Fruit fly (Drosophila melanogaster) whole organism, embryonic: ENCODE results near the gene Ythdc1.

Experiments
- Antp ChIP-seq: fragments of 200-800 bp; sonication (Bioruptor generic); optimal IDR thresholded peaks from 3 replicates; lab custom pipeline; 2016; ENCODE audit warnings: missing biosample characterization, missing genetic modification characterization
- Atf6 ChIP-seq: fragments of 200-800 bp; sonication (Bioruptor generic); IDR thresholded peaks from 2 replicates; pipeline ENCODE4 v1.3.6; 2022; ENCODE audit warnings: missing biosample characterization, missing genetic modification characterization
- B-H2 ChIP-seq: fragments of 200-800 bp; sonication (Bioruptor generic); optimal IDR thresholded peaks from 2 replicates; lab custom pipeline; 2018; ENCODE audit warnings: missing biosample characterization, mild to moderate bottlenecking, missing genetic modification characterization
- BEAF-32 ChIP-seq: fragments of 200-800 bp; sonication (Bioruptor generic); optimal IDR thresholded peaks from 3 replicates; lab custom pipeline; 2017; ENCODE audit warnings: missing biosample characterization, missing genetic modification characterization, mild to moderate bottlenecking, moderate library complexity, missing genetic modification reagents
- BtbVII ChIP-seq: fragments of 200-800 bp; sonication (Bioruptor generic); optimal IDR thresholded peaks from 3 replicates; lab custom pipeline; 2017; ENCODE audit warnings: missing biosample characterization, mild to moderate bottlenecking, missing genetic modification characterization
- CG10543 ChIP-seq: fragments of 200-800 bp; sonication (Bioruptor generic); optimal IDR thresholded peaks from 3 replicates; lab custom pipeline; 2017; ENCODE audit warnings: missing biosample characterization, mild to moderate bottlenecking, missing genetic modification characterization, moderate library complexity
- CG12236 ChIP-seq: fragments of 200-800 bp; sonication (Bioruptor generic); optimal IDR thresholded peaks from 2 replicates; lab custom pipeline; 2016; ENCODE audit warnings: missing biosample characterization, missing genetic modification characterization
- CG17328 ChIP-seq: fragments of 200-800 bp; sonication (Bioruptor generic); IDR thresholded peaks from 2 replicates; pipeline ENCODE4 v1.3.6; 2022; ENCODE audit warnings: missing biosample characterization, missing genetic modification characterization
- CG17385 ChIP-seq: fragments of 200-800 bp; sonication (Bioruptor generic); optimal IDR thresholded peaks from 3 replicates; lab custom pipeline; 2018; ENCODE audit warnings: missing biosample characterization, mild to moderate bottlenecking, missing genetic modification characterization
- CG2678 ChIP-seq: fragments of 200-800 bp; sonication (Bioruptor generic); optimal IDR thresholded peaks from 3 replicates; lab custom pipeline; 2019; ENCODE audit warnings: missing biosample characterization, mild to moderate bottlenecking, missing genetic modification characterization, moderate library complexity
- CG3163 ChIP-seq: fragments of 200-800 bp; sonication (Bioruptor generic); optimal IDR thresholded peaks from 3 replicates; lab custom pipeline; 2016; ENCODE audit warnings: missing biosample characterization, missing genetic modification characterization
- CG33557 ChIP-seq: fragments of 200-800 bp; sonication (Bioruptor generic); optimal IDR thresholded peaks from 2 replicates; lab custom pipeline; 2019; ENCODE audit warnings: missing biosample characterization, mild to moderate bottlenecking, missing genetic modification characterization, moderate library complexity
- CG34376 ChIP-seq: fragments of 200-800 bp; sonication (Bioruptor generic); optimal IDR thresholded peaks from 2 replicates; lab custom pipeline; 2018; ENCODE audit warnings: missing biosample characterization, mild to moderate bottlenecking, missing genetic modification characterization
- CG3726 ChIP-seq: fragments of 200-800 bp; sonication (Bioruptor generic); IDR thresholded peaks from 3 replicates; pipeline ENCODE4, ENCODE4 v1.3.6; 2022; ENCODE audit warnings: missing biosample characterization, missing genetic modification characterization
- CG4424 ChIP-seq: fragments of 200-800 bp; sonication (Bioruptor generic); optimal IDR thresholded peaks from 3 replicates; lab custom pipeline; 2016; ENCODE audit warnings: missing biosample characterization, missing genetic modification characterization
- CG6683 ChIP-seq: fragments of 200-800 bp; sonication (Bioruptor generic); optimal IDR thresholded peaks from 2 replicates; lab custom pipeline; 2017; ENCODE audit warnings: missing biosample characterization, mild to moderate bottlenecking, missing genetic modification characterization, missing genetic modification reagents
- CG7357 ChIP-seq: fragments of 200-800 bp; sonication (Bioruptor generic); IDR thresholded peaks from 3 replicates; pipeline ENCODE4 v1.3.6; 2022; ENCODE audit warnings: missing biosample characterization, missing genetic modification characterization
- CHES-1-like ChIP-seq: fragments of 200-800 bp; sonication (Bioruptor generic); optimal IDR thresholded peaks from 2 replicates; lab custom pipeline; 2016; ENCODE audit warnings: missing biosample characterization, missing genetic modification characterization
- Dbx ChIP-seq: fragments of 200-800 bp; sonication (Bioruptor generic); IDR thresholded peaks from 3 replicates; pipeline ENCODE4 v1.3.6; 2022; ENCODE audit warnings: missing biosample characterization, missing genetic modification characterization
- Dip3 ChIP-seq: fragments of 200-800 bp; sonication (Bioruptor generic); optimal IDR thresholded peaks from 3 replicates; lab custom pipeline; 2016; ENCODE audit warnings: missing biosample characterization, missing genetic modification characterization
- Dp ChIP-seq: fragments of 200-800 bp; sonication (Bioruptor generic); optimal IDR thresholded peaks from 2 replicates; lab custom pipeline; 2018; ENCODE audit warnings: missing biosample characterization, mild to moderate bottlenecking, missing genetic modification characterization, moderate library complexity
- GATAe ChIP-seq: fragments of 200-800 bp; sonication (Bioruptor generic); conservative IDR thresholded peaks from 2 replicates; pipeline ENCODE4 v1.3.6; 2022; ENCODE audit warnings: missing biosample characterization, missing genetic modification characterization
- HLH3B ChIP-seq: fragments of 200-800 bp; sonication (Bioruptor generic); IDR thresholded peaks from 2 replicates; pipeline ENCODE4 v1.3.6; 2022; ENCODE audit warnings: missing biosample characterization, missing genetic modification characterization
- Hr3 ChIP-seq: fragments of 200-800 bp; sonication (Bioruptor generic); optimal IDR thresholded peaks from 3 replicates; lab custom pipeline; 2016; ENCODE audit warnings: missing biosample characterization, missing genetic modification characterization
- Med ChIP-seq: fragments of 200-800 bp; sonication (Bioruptor generic); peaks from one replicate; lab custom pipeline; 2016; ENCODE audit warnings: missing biosample characterization, missing genetic modification characterization, mild to moderate bottlenecking, inconsistent platforms, moderate library complexity
- Nf-YA ChIP-seq: fragments of 200-800 bp; sonication (Bioruptor generic); IDR thresholded peaks from 2 replicates; pipeline ENCODE4 v1.3.6; 2022; ENCODE audit warnings: missing biosample characterization, missing genetic modification characterization
- Nf-YC ChIP-seq: fragments of 200-800 bp; optimal IDR thresholded peaks from 3 replicates; lab custom pipeline; 2019; ENCODE audit warnings: missing biosample characterization, mild to moderate bottlenecking, missing genetic modification characterization, moderate library complexity
- Oli ChIP-seq: fragments of 200-800 bp; sonication (Bioruptor generic); optimal IDR thresholded peaks from 2 replicates; lab custom pipeline; 2018; ENCODE audit warnings: missing biosample characterization, mild to moderate bottlenecking, missing genetic modification characterization, moderate library complexity
- Opbp ChIP-seq: fragments of 200-800 bp; sonication (Bioruptor generic); IDR thresholded peaks from 3 replicates; pipeline ENCODE4 v1.3.6; 2022; ENCODE audit warnings: missing biosample characterization, missing genetic modification characterization; ENCODE audit not compliant: partially characterized antibody
- Scr ChIP-seq: fragments of 200-800 bp; sonication (Bioruptor generic); IDR thresholded peaks from 2 replicates; pipeline ENCODE4 v1.3.6; 2022; ENCODE audit warnings: missing biosample characterization, missing genetic modification characterization; ENCODE audit not compliant: partially characterized antibody
- Sin3A ChIP-seq: fragments of >200 bp; optimal IDR thresholded peaks from 2 replicates; lab custom pipeline; 2018
- Spps ChIP-seq: fragments of 200-800 bp; sonication (Bioruptor generic); optimal IDR thresholded peaks from 2 replicates; lab custom pipeline; 2018; ENCODE audit warnings: missing biosample characterization, mild to moderate bottlenecking, missing genetic modification characterization
- chinmo ChIP-seq: fragments of 200-800 bp; sonication (Bioruptor generic); IDR thresholded peaks from 4 replicates; pipeline ENCODE4 v1.3.6; 2022; ENCODE audit warnings: missing biosample characterization, missing genetic modification characterization; ENCODE audit not compliant: partially characterized antibody
- crc ChIP-seq: fragments of 200-800 bp; sonication (Bioruptor generic); optimal IDR thresholded peaks from 2 replicates; lab custom pipeline; 2016; ENCODE audit warnings: missing biosample characterization, missing genetic modification characterization
- dan ChIP-seq: fragments of 200-800 bp; sonication (Bioruptor generic); IDR thresholded peaks from 2 replicates; pipeline ENCODE4 v1.3.6; 2022; ENCODE audit warnings: missing biosample characterization, missing genetic modification characterization
- exex ChIP-seq: fragments of 200-800 bp; sonication (Bioruptor generic); optimal IDR thresholded peaks from 4 replicates; lab custom pipeline; 2018; ENCODE audit warnings: missing biosample characterization, mild to moderate bottlenecking, missing genetic modification characterization, moderate library complexity
- grn ChIP-seq: fragments of 200-800 bp; sonication (Bioruptor generic); optimal IDR thresholded peaks from 3 replicates; lab custom pipeline; 2017; ENCODE audit warnings: missing biosample characterization, missing genetic modification characterization
- lab ChIP-seq: fragments of 200-800 bp; sonication (Bioruptor generic); optimal IDR thresholded peaks from 3 replicates; lab custom pipeline; 2017; ENCODE audit warnings: missing biosample characterization, missing genetic modification characterization, mild to moderate bottlenecking, moderate library complexity, missing genetic modification reagents
- mirr ChIP-seq: fragments of 200-800 bp; sonication (Bioruptor generic); optimal IDR thresholded peaks from 3 replicates; lab custom pipeline; 2018; ENCODE audit warnings: missing biosample characterization, mild to moderate bottlenecking, missing genetic modification characterization
- nerfin-1 ChIP-seq: fragments of 200-800 bp; sonication (Bioruptor generic); optimal IDR thresholded peaks from 3 replicates; lab custom pipeline; 2019; ENCODE audit warnings: missing biosample characterization, mild to moderate bottlenecking, missing genetic modification characterization, moderate library complexity
- onecut ChIP-seq: fragments of 200-800 bp; sonication (Bioruptor generic); IDR thresholded peaks from 2 replicates; pipeline ENCODE4 v1.3.6; 2022; ENCODE audit warnings: missing biosample characterization, missing genetic modification characterization
- org-1 ChIP-seq: fragments of 200-800 bp; sonication (Bioruptor generic); optimal IDR thresholded peaks from 2 replicates; lab custom pipeline; 2017; ENCODE audit warnings: missing biosample characterization, missing genetic modification characterization
- peb ChIP-seq: fragments of 200-800 bp; sonication (Bioruptor generic); IDR thresholded peaks from 2 replicates; pipeline ENCODE4 v1.3.6; 2022; ENCODE audit warnings: missing biosample characterization, missing genetic modification characterization
- repo ChIP-seq: fragments of 200-800 bp; sonication (Bioruptor generic); optimal IDR thresholded peaks from 2 replicates; lab custom pipeline; 2016; ENCODE audit warnings: missing biosample characterization, missing genetic modification characterization
- sd ChIP-seq: fragments of 200-800 bp; sonication (Bioruptor generic); optimal IDR thresholded peaks from 3 replicates; lab custom pipeline; 2018; ENCODE audit warnings: missing biosample characterization, mild to moderate bottlenecking, missing genetic modification characterization, moderate library complexity
- sens ChIP-seq: fragments of 200-800 bp; sonication (Bioruptor generic); peaks from one replicate; lab custom pipeline; 2016; ENCODE audit warnings: missing biosample characterization, missing genetic modification characterization
- sug ChIP-seq: fragments of 200-800 bp; optimal IDR thresholded peaks from 2 replicates; lab custom pipeline; 2019; ENCODE audit warnings: missing biosample characterization, mild to moderate bottlenecking, missing genetic modification characterization, moderate library complexity
- tio ChIP-seq: fragments of 200-800 bp; sonication (Bioruptor generic); optimal IDR thresholded peaks from 2 replicates; lab custom pipeline; 2017; ENCODE audit warnings: missing biosample characterization, missing genetic modification characterization, inconsistent platforms
- trh ChIP-seq: fragments of 200-800 bp; sonication (Bioruptor generic); optimal IDR thresholded peaks from 2 replicates; lab custom pipeline; 2016; ENCODE audit warnings: missing biosample characterization, missing genetic modification characterization
- twi ChIP-seq: fragments of 200-800 bp; optimal IDR thresholded peaks from 2 replicates; lab custom pipeline; 2019; ENCODE audit warnings: missing biosample characterization, mild to moderate bottlenecking, missing genetic modification characterization, moderate library complexity

Gene Ythdc1

dm6 chr3L:3349825-3350123 lies 24.2 kb downstream of the Ythdc1 start:
- TF ChIP-seq Sin3A (no peak), BEAF-32 (GFP tag; lab: Kevin White, UChicago) (no peak), nerfin-1 (tag; lab: Kevin White, UChicago) (no peak), CG34376 (GFP tag; lab: Kevin White, UChicago) (peak; percentile 94), Scr (no peak), repo (GFP tag; lab: Kevin White, UChicago) (no peak), tio (GFP tag; lab: Kevin White, UChicago) (no peak), CG3163 (no peak), Nf-YA (GFP tag; lab: Robert Waterston, UW) (no peak), B-H2 (no peak), org-1 (GFP tag; lab: Kevin White, UChicago) (no peak), lab (peak; percentile 5), Spps (tag; lab: Kevin White, UChicago) (no peak), CG4424 (GFP tag; lab: Kevin White, UChicago) (no peak), peb (GFP tag; lab: Robert Waterston, UW) (no peak), grn (GFP tag; lab: Kevin White, UChicago) (peak; percentile 61), Dip3 (GFP tag; lab: Kevin White, UChicago) (no peak), Opbp (no peak), CG6683 (no peak), CHES-1-like (GFP tag; lab: Kevin White, UChicago) (no peak), Dp (GFP tag; lab: Kevin White, UChicago) (no peak), CG10543 (GFP tag; lab: Kevin White, UChicago) (peak; percentile 8), dan (no peak), crc (GFP tag; lab: Kevin White, UChicago) (no peak), Nf-YC (tag; lab: Kevin White, UChicago) (peak; percentile 8), exex (tag; lab: Kevin White, UChicago) (peak; percentile 87), CG12236 (GFP tag; lab: Kevin White, UChicago) (no peak), mirr (GFP tag; lab: Kevin White, UChicago) (peak; percentile 62), GATAe (peak; percentile 72), sug (no peak), onecut (GFP tag; lab: Robert Waterston, UW) (no peak), Antp (GFP tag; lab: Kevin White, UChicago) (no peak), CG3726 (no peak), BtbVII (GFP tag; lab: Kevin White, UChicago) (peak; percentile 30), trh (GFP tag; lab: Kevin White, UChicago) (no peak), Med (GFP tag; lab: Kevin White, UChicago) (peak; percentile 20)

DNA sequence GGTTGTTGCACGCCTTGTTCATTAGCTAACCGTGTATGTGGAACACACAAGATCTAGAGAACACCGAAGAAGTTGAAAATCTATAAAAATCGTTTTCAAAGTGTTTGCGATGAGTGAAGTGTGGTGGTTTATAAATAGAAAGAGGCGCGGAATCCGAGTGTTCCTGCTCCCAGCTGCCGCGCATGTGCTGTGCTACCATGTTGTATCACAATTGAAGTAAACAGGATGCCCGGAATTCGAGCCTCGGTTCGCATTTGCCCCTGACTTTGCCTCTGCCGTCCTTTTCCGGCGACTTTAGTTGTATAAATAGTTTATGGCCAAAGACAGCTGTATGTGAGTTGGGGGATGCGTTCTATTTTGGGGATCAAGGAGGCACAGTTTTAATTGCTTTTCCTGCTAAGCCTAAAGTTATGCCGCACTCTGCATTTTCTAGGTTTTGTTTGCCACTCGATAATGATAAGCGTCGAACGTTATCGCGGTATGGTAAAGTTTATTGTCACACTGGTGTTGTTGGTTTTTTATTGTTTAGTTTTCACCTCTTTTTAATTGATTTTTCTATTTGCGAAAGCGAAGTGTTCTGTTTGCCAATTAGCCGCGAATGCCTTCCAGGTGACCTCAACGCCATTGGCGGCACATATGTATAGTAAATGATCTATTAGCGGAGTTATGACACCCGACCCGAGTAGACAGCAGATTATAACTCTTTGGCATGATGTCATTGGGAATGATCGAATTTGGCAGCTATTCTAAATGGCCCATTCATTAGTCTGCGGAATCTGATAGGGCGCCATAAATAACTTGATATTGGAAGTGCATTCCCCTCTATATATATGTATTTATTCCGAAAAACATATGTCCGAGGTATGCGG lies 24.8 kb downstream of the Ythdc1 start:
- peak; percentile 94 for TF ChIP-seq exex (tag; lab: Kevin White, UChicago)
- TF ChIP-seq Oli (tag; lab: Kevin White, UChicago), result no peak
- TF ChIP-seq CG10543 (GFP tag; lab: Kevin White, UChicago), result peak; percentile 48
- TF ChIP-seq CG2678 (tag; lab: Kevin White, UChicago), result peak; percentile 22
- TF ChIP-seq GATAe, result peak; percentile 53
- TF ChIP-seq lab, result peak; percentile 12
- TF ChIP-seq Nf-YC (tag; lab: Kevin White, UChicago), result peak; percentile 69
- TF ChIP-seq CG7357 (GFP tag; lab: Robert Waterston, UW), result no peak
- no peak for TF ChIP-seq HLH3B (GFP tag; lab: Robert Waterston, UW)
- 0 out of 4 replicates have a peak, but pooled peaks have one; percentile 21 for TF ChIP-seq chinmo
- no peak for TF ChIP-seq Dbx (GFP tag; lab: Robert Waterston, UW)
- TF ChIP-seq sd, result peak; percentile 96
- TF ChIP-seq Atf6 (GFP tag; lab: Robert Waterston, UW), result peak; percentile 36; the same call in 1 of the 2 replicates
- no peak for TF ChIP-seq CG17385
- TF ChIP-seq CG17328 (GFP tag; lab: Robert Waterston, UW), result no peak
- peak; percentile 8 for TF ChIP-seq sens (GFP tag; lab: Kevin White, UChicago)
- no peak for TF ChIP-seq Hr3 (GFP tag; lab: Kevin White, UChicago)
- peak; percentile 27 for TF ChIP-seq BtbVII (GFP tag; lab: Kevin White, UChicago)
- no peak for TF ChIP-seq CG33557
- TF ChIP-seq twi (tag; lab: Kevin White, UChicago), result peak; percentile 95
